Worm (Caenorhabditis elegans) whole organism, midembryonic: ENCODE measurements around the gene daf-22.

Experiments
- cog-1 ChIP-seq: sonication (generic microtip); optimal IDR thresholded peaks from 2 replicates; lab custom pipeline; 2016; ENCODE audit warnings: missing genetic modification characterization, missing compliant biosample characterization
- flt-1 ChIP-seq: fragments of 200-800 bp; sonication (Bioruptor generic); IDR thresholded peaks from 2 replicates; pipeline ENCODE4 v1.3.6; 2022; ENCODE audit warnings: missing genetic modification characterization, missing compliant biosample characterization
- klf-2 ChIP-seq: fragments of 200-800 bp; sonication (Bioruptor generic); conservative IDR thresholded peaks from 2 replicates; pipeline ENCODE4 v1.3.6; 2022; ENCODE audit warnings: missing genetic modification reagents, missing genetic modification characterization, missing compliant biosample characterization
- med-1 ChIP-seq: sonication (generic microtip); optimal IDR thresholded peaks from 2 replicates; lab custom pipeline; 2017; ENCODE audit warnings: missing genetic modification characterization, mild to moderate bottlenecking, missing compliant biosample characterization, antibody characterized with exemption, missing genetic modification reagents; ENCODE audit not compliant: insufficient read depth
- ref-1 ChIP-seq: fragments of 200-800 bp; sonication (Bioruptor generic); conservative IDR thresholded peaks from 2 replicates; pipeline ENCODE4 v1.3.6; 2022; ENCODE audit warnings: missing genetic modification reagents, missing genetic modification characterization, missing compliant biosample characterization
- tab-1 ChIP-seq: fragments of 200-800 bp; sonication (Bioruptor generic); IDR thresholded peaks from 2 replicates; pipeline ENCODE4 v1.3.6; 2022; ENCODE audit warnings: missing genetic modification characterization, missing compliant biosample characterization
- ztf-29 ChIP-seq: fragments of 200-800 bp; sonication (Bioruptor generic); IDR thresholded peaks from 2 replicates; pipeline ENCODE4 v1.3.6; 2022; ENCODE audit warnings: missing genetic modification reagents, missing genetic modification characterization, missing compliant biosample characterization

DNA sequence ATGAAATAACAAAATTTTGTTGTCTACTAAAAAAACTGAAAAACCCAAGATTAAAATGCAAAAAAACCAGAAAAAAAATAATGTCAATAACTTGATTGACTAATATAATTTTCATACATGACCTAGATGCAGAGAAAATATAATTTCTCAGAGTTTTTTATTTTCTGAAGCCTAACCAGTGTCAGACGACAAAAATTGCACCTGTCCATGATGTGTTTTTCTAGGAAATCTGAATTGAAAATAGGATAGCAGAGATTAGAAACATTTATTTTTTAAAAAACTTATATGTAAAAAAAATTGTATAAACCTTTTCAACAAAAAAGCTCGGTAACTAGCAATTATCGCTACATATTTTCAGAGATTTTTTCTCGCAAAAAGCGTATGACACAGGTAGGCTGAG is 7.5 kb downstream of the daf-22 start:
- TF ChIP-seq tab-1 (no peak), med-1 (GFP tag; lab: Kevin White, UChicago) (no peak), cog-1 (tag; lab: Kevin White, UChicago) (no peak), flt-1 (GFP tag; lab: Robert Waterston, UW) (no peak), ref-1 (GFP tag; lab: Robert Waterston, UW) (no peak), ztf-29 (GFP tag; lab: Robert Waterston, UW) (no peak), klf-2 (GFP tag; lab: Robert Waterston, UW) (no peak)
